Fruit fly (Drosophila melanogaster) whole organism, pupa: ENCODE results near the gene CG11560.
A peak's percentile ranks its signal among the peaks of the same experiment; 100 is the strongest.

Experiments
- CG13204 ChIP-seq: fragments of 200-800 bp; sonication (Bioruptor generic); optimal IDR thresholded peaks from 2 replicates; lab custom pipeline; 2018; ENCODE audit warnings: missing biosample characterization, mild to moderate bottlenecking, missing genetic modification characterization, moderate library complexity
- CG17806 ChIP-seq: fragments of 200-800 bp; sonication (Bioruptor generic); optimal IDR thresholded peaks from 2 replicates; lab custom pipeline; 2018; ENCODE audit warnings: missing biosample characterization, mild to moderate bottlenecking, missing genetic modification characterization, moderate library complexity
- CG32121 ChIP-seq: fragments of 200-800 bp; sonication (Bioruptor generic); IDR thresholded peaks from 2 replicates; pipeline ENCODE4 v1.3.6; 2022; ENCODE audit warnings: missing biosample characterization, missing genetic modification characterization
- CG34367 ChIP-seq: fragments of 200-800 bp; sonication (Bioruptor generic); optimal IDR thresholded peaks from 2 replicates; lab custom pipeline; 2018; ENCODE audit warnings: missing biosample characterization, mild to moderate bottlenecking, missing genetic modification characterization
- Ets98B ChIP-seq: fragments of 200-800 bp; sonication (Bioruptor generic); IDR thresholded peaks from 2 replicates; pipeline ENCODE4 v1.3.6; 2022; ENCODE audit warnings: missing biosample characterization, missing genetic modification characterization
- gl ChIP-seq: fragments of 200-800 bp; sonication (Bioruptor generic); optimal IDR thresholded peaks from 2 replicates; lab custom pipeline; 2018; ENCODE audit warnings: missing biosample characterization, mild to moderate bottlenecking, missing genetic modification characterization

DNA sequence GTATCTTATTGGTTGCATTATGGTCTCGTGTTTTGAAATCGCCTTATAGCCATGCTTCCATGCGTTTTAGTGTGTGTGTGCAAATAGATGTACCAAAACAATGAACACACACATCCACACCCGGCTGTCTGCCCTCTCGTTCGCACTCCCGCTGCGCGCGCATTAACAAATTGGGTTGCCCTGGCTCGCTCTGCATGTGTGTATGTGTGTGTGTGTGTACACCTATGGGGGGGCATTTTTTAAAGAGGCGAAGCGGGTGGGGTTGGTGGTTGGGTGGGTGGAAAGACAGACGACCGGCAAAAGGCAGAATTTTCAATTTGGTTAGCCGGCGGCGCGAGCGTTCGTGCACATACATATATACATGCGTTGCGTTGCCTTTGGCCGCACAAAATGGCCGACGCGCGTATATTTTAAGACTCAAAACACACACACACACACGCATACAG, 4.3 kb downstream of the CG11560 start:
- TF ChIP-seq CG17806 (peak; percentile 3), CG34367 (tag; lab: Kevin White, UChicago) (peak; percentile 4), CG13204 (GFP tag; lab: Kevin White, UChicago) (peak; percentile 78), gl (tag; lab: Kevin White, UChicago) (peak; percentile 16), CG32121 (GFP tag; lab: Robert Waterston, UW) (peak; percentile 64), Ets98B (GFP tag; lab: Robert Waterston, UW) (peak; percentile 57; the same call in 1 of the 2 replicates)
